Worm (Caenorhabditis elegans) whole organism, L4/young adult: ENCODE measurements around the gene T20B12.3.

Source experiments
- W03F9.2 ChIP-seq: fragments of 150-350 bp; optimal IDR thresholded peaks from 2 replicates; lab custom pipeline; 2014; ENCODE audit warnings: missing biosample characterization, missing genetic modification characterization
- dao-5 ChIP-seq: sonication (generic microtip); optimal IDR thresholded peaks from 2 replicates; lab custom pipeline; 2016; ENCODE audit warnings: missing genotype, missing genetic modification characterization, moderate library complexity, missing compliant biosample characterization
- him-1 ChIP-seq: sonication (generic microtip); optimal IDR thresholded peaks from 2 replicates; lab custom pipeline; 2016; ENCODE audit warnings: missing genotype, missing genetic modification reagents, missing genetic modification characterization, missing compliant biosample characterization

The T20B12.3 gene

ce11 chrIII:7395354-7395753, 13.4 kb downstream of the T20B12.3 start, which contains the start of gene lgc-50:
Gene lgc-50 (minus strand): TSS chrIII:7395454.
- TF ChIP-seq W03F9.2 (tag; lab: Kevin White, UChicago) (no peak), dao-5 (tag; lab: Kevin White, UChicago) (no peak), him-1 (tag; lab: Kevin White, UChicago) (no peak)

ce11 chrIII:7397196-7397595, 15.3 kb downstream of the T20B12.3 start:
- TF ChIP-seq W03F9.2 (tag; lab: Kevin White, UChicago) (no peak), dao-5 (tag; lab: Kevin White, UChicago) (no peak), him-1 (tag; lab: Kevin White, UChicago) (no peak)

ce11 chrIII:7399004-7399403, 17.1 kb downstream of the T20B12.3 start:
- TF ChIP-seq W03F9.2 (tag; lab: Kevin White, UChicago) (no peak), dao-5 (tag; lab: Kevin White, UChicago) (no peak), him-1 (tag; lab: Kevin White, UChicago) (no peak)
